Fruit fly (Drosophila melanogaster) ovary, adult (tissue): ENCODE results near the gene LysE.

ENCODE experiments used
- CG17801 ChIP-seq: fragments of 200-800 bp; optimal IDR thresholded peaks from 2 replicates; lab custom pipeline; 2019; ENCODE audit warnings: missing biosample characterization, mild to moderate bottlenecking, missing genetic modification characterization, moderate library complexity; ENCODE audit not compliant: partially characterized antibody

The LysE gene

DNA sequence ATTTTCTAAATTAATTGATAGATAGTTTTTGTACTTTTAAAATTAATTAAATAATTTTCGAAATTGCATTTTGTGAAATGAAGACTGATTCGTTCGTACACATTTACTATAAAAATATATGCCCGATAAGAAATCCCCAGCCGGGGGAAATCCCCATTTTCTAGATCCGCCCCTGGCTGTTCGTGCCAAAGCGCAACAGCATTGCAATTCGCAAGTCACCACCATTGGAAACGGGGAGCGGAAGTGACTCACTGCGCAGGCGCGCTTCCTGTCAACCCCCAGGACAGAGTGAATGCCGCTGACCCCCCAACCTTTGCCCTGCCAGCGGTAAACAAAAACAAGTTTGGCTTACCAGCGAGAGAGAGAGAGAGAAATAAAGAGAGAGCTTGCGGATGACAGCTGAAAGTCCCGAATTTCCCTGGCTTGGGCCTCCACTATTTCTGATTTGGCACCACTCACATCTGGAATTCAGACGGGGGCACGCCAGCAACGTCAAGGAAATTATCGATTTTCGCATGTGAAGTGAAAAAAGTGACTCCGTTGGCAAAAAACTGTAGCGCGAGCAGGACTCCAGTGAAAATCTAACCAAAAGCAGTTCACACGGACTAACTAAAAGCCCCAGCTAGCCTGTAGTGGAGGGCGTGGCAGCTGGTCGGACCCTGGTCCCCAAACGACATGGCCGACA is 16.6 kb upstream of the LysE start, which contains the start of gene Aplip1:
Gene Aplip1 (plus strand): TSS at position 450 of the 685 bp plus-strand sequence.
- TF ChIP-seq CG17801 (GFP tag; lab: Kevin White, UChicago), result no peak

- TF ChIP-seq CG17801 (GFP tag; lab: Kevin White, UChicago), result no peak
These were observed 12.1 kb upstream of the LysE start, which contains the start of gene mwh for dm6 chr3L:1200357-1201051. Gene mwh (plus strand): TSS chr3L:1200786.

DNA sequence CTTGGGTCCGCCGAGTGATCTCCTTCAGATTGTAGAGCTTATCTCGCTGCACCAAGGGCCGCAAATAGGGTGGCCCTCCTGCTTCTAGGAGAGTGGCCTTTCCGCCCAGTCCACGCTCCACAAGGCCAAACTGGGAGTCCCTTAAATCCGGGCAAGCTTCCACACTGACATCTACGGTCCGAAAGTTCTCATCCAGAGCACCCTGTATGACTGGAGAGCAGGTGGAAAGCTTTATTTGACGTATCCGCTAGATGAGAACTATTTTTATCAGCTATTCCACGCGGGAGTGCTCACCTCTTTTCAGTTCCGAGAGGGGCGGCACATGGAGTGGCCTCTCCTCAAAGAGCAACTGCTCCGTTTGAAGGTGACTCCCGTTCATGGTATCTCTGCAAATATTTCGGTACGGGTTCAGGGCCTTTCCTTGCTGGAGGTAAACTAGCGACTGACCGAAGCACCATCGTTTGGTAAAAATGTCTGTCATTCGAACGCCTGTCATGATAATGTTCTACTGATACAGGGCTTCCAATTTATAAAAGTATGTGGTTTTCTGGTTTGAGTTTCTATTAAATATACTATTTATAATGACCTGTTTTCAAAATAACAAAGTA is 9.9 kb upstream of the LysE start, which contains the start of gene meep:
Gene meep (minus strand): TSS at position 449 of the 608 bp plus-strand sequence.
- TF ChIP-seq CG17801 (GFP tag; lab: Kevin White, UChicago), result no peak

- TF ChIP-seq CG17801 (GFP tag; lab: Kevin White, UChicago), result no peak
These were observed 8.7 kb upstream of the LysE start for dm6 chr3L:1203855-1204431.

- no peak for TF ChIP-seq CG17801 (GFP tag; lab: Kevin White, UChicago)
These were observed 7.7 kb upstream of the LysE start, which contains the start of gene CG9119 for dm6 chr3L:1204674-1205547. Gene CG9119 (minus strand): TSS chr3L:1204795.

- no peak for TF ChIP-seq CG17801 (GFP tag; lab: Kevin White, UChicago)
These were observed 5.8 kb upstream of the LysE start, which contains the start of gene LysB for dm6 chr3L:1206682-1207421. Gene LysB (plus strand): TSS chr3L:1207371.

- no peak for TF ChIP-seq CG17801 (GFP tag; lab: Kevin White, UChicago)
These were observed 4.4 kb upstream of the LysE start for dm6 chr3L:1208206-1208605.

DNA sequence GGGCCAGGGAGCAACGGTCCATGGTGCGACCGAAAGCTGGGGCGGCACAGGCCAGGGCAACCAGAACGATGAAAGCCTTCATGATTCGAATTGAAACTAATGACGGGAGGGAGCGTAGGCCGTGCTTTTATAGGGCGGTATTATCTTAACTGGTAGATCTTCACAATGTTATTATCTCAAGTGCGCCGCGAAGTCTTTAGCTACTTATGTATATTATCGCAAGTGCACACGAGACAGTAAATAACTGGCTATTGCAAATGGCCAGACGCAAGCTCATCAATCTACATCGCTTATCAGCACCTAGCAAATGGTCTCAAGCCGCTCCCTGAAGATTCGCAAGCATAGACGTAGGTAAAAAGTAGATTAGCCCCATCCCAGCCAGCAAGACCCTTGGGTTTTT is 1.5 kb upstream of the LysE start, which contains the start of gene LysD:
Gene LysD (minus strand): TSS at position 101 of the 400 bp plus-strand sequence.
- no peak for TF ChIP-seq CG17801 (GFP tag; lab: Kevin White, UChicago)

- TF ChIP-seq CG17801 (GFP tag; lab: Kevin White, UChicago), result no peak
These were observed 514 bp upstream of the LysE start for dm6 chr3L:1212113-1212512.

dm6 chr3L:1216460-1216859 is 3.8 kb downstream of the LysE start:
- TF ChIP-seq CG17801 (GFP tag; lab: Kevin White, UChicago), result no peak

dm6 chr3L:1218596-1218995 is 6.0 kb downstream of the LysE start, which contains the start of gene LysP:
Gene LysP (minus strand): TSS chr3L:1218696.
- no peak for TF ChIP-seq CG17801 (GFP tag; lab: Kevin White, UChicago)

DNA sequence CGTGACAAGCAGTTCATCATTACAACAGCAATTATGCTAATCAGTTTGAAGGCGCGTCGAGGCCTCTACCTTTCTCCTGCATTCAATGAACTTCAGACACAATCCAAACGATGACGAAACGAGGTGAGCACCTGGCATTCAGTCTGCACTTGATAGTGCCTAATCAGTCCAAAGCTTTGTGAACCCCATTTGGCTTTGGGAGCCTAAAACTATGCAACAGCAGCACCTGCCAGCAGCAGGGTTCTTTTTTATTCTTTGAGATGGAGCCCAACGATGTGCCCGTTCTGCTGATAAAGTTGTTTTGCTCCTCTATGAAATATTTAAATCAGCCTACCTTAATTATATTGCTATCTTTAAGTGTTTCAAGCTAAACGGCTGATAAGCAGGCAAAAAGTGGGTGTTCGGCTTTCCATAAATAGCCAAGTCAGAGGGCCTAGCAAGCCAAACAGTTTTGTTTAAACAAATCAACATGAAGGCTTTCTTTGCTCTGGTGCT is 14.7 kb downstream of the LysE start, which contains the start of gene LysS:
Gene LysS (plus strand): TSS at position 445 of the 495 bp plus-strand sequence.
- TF ChIP-seq CG17801 (GFP tag; lab: Kevin White, UChicago), result no peak

DNA sequence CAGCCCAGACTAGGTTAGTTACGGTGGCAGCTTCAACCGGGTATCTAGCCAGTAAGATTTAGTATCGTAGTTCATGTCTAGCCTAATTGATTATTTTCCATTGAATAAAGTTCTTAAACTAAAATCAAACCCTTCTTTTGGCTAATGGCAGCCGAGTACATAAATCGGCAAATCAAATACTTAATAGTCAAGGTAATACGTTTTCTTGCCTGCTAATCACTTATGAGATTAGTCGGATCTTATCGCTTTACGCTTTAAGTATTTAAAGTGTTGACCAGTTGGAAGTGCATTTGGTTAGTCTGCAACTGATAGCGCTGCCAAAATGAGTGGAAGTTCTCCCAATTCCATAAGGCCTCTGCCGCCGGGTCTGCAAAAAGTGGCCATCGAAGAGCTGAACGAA is 20.0 kb downstream of the LysE start, which contains the start of gene CG33965:
Gene CG33965 (plus strand): TSS at position 301 of the 400 bp plus-strand sequence.
- TF ChIP-seq CG17801 (GFP tag; lab: Kevin White, UChicago), result no peak
